Fruit fly (Drosophila melanogaster): ENCODE measurements around the gene btn.

The btn gene

DNA sequence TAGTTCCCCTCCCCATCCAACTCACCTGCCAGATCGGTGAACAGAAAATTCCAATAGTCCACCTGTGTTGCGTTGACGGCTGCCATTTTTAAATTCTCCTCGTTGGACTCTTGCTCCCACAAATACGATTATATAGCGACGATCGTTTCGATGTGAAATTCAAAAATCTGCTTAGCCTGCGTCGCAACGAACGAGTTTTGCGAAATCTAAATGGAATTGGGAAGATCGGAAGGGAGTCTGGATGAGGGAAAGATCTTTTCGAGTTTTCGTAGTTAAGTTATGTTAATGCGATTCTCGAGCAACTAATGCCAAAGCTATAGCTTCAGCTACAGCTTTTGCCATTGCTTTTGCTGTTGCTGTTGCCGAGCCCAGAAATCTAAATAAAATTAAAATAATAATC, 26.2 kb downstream of the btn start:
- no peak for TF ChIP-seq CG5204 (GFP tag; optimal IDR thresholded peaks at IDR 0.05)
- no peak for TF ChIP-seq CG12768 (GFP tag; optimal IDR thresholded peaks at IDR 0.05)
- no peak for TF ChIP-seq Hr96 (GFP tag; optimal IDR thresholded peaks at IDR 0.05)
- TF ChIP-seq Crg-1 (GFP tag; optimal IDR thresholded peaks at IDR 0.05): no peak
- no peak for TF ChIP-seq cic (GFP tag; optimal IDR thresholded peaks at IDR 0.05)
- no peak for TF ChIP-seq ovo (GFP tag; optimal IDR thresholded peaks at IDR 0.05)
- no peak for TF ChIP-seq CG14711 (tag; optimal IDR thresholded peaks at IDR 0.05)
- no peak for TF ChIP-seq kay (GFP tag; ENCODE audit: borderline replicate concordance)
- no peak for TF ChIP-seq pad (GFP tag; optimal IDR thresholded peaks at IDR 0.05)
- no peak for TF ChIP-seq bab1 (GFP tag; optimal IDR thresholded peaks at IDR 0.05)
- TF ChIP-seq CG33017 (tag; optimal IDR thresholded peaks at IDR 0.05): no peak
- no peak for TF ChIP-seq CG7101 (tag; optimal IDR thresholded peaks at IDR 0.05)
- TF ChIP-seq CG11617 (GFP tag; optimal IDR thresholded peaks at IDR 0.05): no peak
- TF ChIP-seq cnc (optimal IDR thresholded peaks at IDR 0.05): no peak
- TF ChIP-seq Clk (GFP tag; optimal IDR thresholded peaks at IDR 0.05): no peak
- no peak for TF ChIP-seq toe (GFP tag; optimal IDR thresholded peaks at IDR 0.05)
- no peak for TF ChIP-seq CG7045 (GFP tag; optimal IDR thresholded peaks at IDR 0.05)
- TF ChIP-seq tj (GFP tag; optimal IDR thresholded peaks at IDR 0.05): no peak
- no peak for TF ChIP-seq CG1620 (GFP tag; optimal IDR thresholded peaks at IDR 0.05)

DNA sequence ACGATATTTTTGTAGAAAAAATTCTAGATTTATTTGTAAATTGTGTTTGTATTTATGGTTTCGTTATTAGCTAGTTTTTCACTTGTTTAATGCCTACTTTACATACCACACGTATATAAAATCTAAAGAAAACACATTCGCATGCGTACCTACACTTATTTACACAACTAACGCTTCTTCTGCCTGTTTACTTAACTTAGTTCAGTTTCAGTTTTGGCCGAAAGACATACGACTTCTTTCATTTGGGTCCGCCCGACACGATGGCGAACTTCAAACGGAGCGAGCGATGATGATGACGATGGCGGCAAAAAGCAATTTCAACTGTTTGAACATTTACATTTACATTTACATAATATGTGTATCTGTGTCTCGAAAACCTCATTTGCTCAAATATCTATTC, 28.0 kb downstream of the btn start:
- TF ChIP-seq CG7045 (GFP tag; optimal IDR thresholded peaks at IDR 0.05): no peak
- no peak for TF ChIP-seq CG33017 (tag; optimal IDR thresholded peaks at IDR 0.05)
- TF ChIP-seq bab1 (GFP tag; optimal IDR thresholded peaks at IDR 0.05): no peak
- TF ChIP-seq cnc (optimal IDR thresholded peaks at IDR 0.05): no peak
- no peak for TF ChIP-seq Hr96 (GFP tag; optimal IDR thresholded peaks at IDR 0.05)
- no peak for TF ChIP-seq tj (GFP tag; optimal IDR thresholded peaks at IDR 0.05)
- no peak for TF ChIP-seq pad (GFP tag; optimal IDR thresholded peaks at IDR 0.05)
- TF ChIP-seq ovo (GFP tag; optimal IDR thresholded peaks at IDR 0.05): no peak
- TF ChIP-seq Crg-1 (GFP tag; optimal IDR thresholded peaks at IDR 0.05): no peak
- no peak for TF ChIP-seq toe (GFP tag; optimal IDR thresholded peaks at IDR 0.05)
- no peak for TF ChIP-seq CG11617 (GFP tag; optimal IDR thresholded peaks at IDR 0.05)
- no peak for TF ChIP-seq CG7101 (tag; optimal IDR thresholded peaks at IDR 0.05)
- TF ChIP-seq Mnt (GFP tag; optimal IDR thresholded peaks at IDR 0.05): no peak
- no peak for TF ChIP-seq CG5204 (GFP tag; optimal IDR thresholded peaks at IDR 0.05)
- TF ChIP-seq Clk (GFP tag; optimal IDR thresholded peaks at IDR 0.05): no peak
- no peak for TF ChIP-seq kay (GFP tag; ENCODE audit: borderline replicate concordance)
- TF ChIP-seq CG12768 (GFP tag; optimal IDR thresholded peaks at IDR 0.05): no peak
- TF ChIP-seq CG14711 (tag; optimal IDR thresholded peaks at IDR 0.05): no peak
- TF ChIP-seq cic (GFP tag; optimal IDR thresholded peaks at IDR 0.05): no peak

DNA sequence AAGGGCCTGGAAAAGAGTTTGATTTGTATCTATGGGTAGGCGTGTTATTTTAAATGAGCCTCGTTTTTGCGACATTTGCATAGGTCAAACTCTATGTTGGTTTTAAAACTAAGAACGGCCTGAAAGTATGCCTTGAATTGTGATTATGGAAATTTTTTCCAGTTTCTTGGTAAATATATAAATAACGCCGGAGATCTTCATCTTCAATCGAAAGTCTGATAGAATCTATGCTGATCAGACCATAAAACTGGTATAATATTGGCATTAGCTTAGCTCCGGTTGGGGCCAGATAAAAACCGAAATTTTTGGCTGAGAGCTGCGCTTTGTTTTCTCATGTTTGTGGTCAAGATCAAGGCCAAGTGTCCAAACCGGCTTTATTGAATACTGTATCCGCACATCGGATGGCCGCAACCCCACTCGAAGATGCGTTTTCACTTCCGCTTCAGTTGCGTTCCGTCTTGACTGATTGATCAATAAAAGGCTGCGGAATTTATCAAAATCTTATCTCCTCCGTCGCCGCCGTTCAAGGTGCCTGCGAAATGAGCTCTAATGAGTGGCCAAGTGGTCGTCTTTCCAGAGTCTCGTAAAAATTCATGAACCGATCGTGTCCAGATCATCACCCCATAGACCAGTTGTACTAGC, 29.2 kb downstream of the btn start:
- no peak for TF ChIP-seq toe (GFP tag; optimal IDR thresholded peaks at IDR 0.05)
- TF ChIP-seq CG14711 (tag; optimal IDR thresholded peaks at IDR 0.05): no peak
- TF ChIP-seq CG7045 (GFP tag; optimal IDR thresholded peaks at IDR 0.05): no peak
- no peak for TF ChIP-seq cic (GFP tag; optimal IDR thresholded peaks at IDR 0.05)

- TF ChIP-seq toe (GFP tag; optimal IDR thresholded peaks at IDR 0.05) (no peak), CG14711 (tag; optimal IDR thresholded peaks at IDR 0.05) (no peak), ovo (GFP tag; optimal IDR thresholded peaks at IDR 0.05) (no peak), tj (GFP tag; optimal IDR thresholded peaks at IDR 0.05) (peak; percentile 98), CG11617 (GFP tag; optimal IDR thresholded peaks at IDR 0.05) (no peak)
Observed at dm6 chr3R:22552686-22553085, 33.7 kb downstream of the btn start.

DNA sequence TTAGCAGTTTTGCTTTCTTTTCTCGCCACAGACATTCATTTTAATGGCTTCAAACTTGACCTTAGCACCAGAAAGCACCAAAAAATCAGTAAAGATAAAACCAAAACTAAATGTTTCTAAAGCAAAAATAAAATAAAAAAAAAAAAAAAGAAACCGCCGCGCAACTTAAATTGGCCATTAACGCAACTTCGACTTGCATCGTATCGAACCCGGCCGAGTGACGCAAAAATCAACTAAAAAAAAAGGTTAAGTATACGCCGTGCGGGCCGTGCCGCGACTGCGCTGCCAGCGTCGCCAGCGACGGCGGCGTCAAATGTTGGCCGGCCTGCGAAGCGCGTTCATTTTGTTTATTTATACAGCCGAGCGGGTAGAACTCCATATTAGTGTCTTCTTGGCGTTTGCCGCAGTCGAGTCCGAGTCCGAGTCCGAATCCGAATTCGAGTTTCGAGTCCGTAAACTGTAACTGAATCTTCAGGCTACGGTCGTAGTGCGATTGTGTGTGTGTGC, 36.1 kb downstream of the btn start, which contains the start of gene bond:
Gene bond, plus strand, starts transcription at position 375 of the 507 bp plus-strand sequence.
- TF ChIP-seq tj (GFP tag; optimal IDR thresholded peaks at IDR 0.05) (peak; percentile 87), CG14711 (tag; optimal IDR thresholded peaks at IDR 0.05) (no peak)

dm6 chr3R:22547585-22548022, 38.8 kb downstream of the btn start, which contains the start of gene AdipoR:
TSS of gene AdipoR (minus strand) at chr3R:22547846.
- TF ChIP-seq CG1620 (GFP tag; optimal IDR thresholded peaks at IDR 0.05): peak; percentile 36
- TF ChIP-seq Clk (GFP tag; optimal IDR thresholded peaks at IDR 0.05): no peak
- TF ChIP-seq CG14711 (tag; optimal IDR thresholded peaks at IDR 0.05): no peak
- peak; percentile 48 for TF ChIP-seq Hr96 (GFP tag; optimal IDR thresholded peaks at IDR 0.05)
- no peak for TF ChIP-seq CG5204 (GFP tag; optimal IDR thresholded peaks at IDR 0.05)
- peak; percentile 50 for TF ChIP-seq tj (GFP tag; optimal IDR thresholded peaks at IDR 0.05)
- peak; percentile 76 for TF ChIP-seq Mnt (GFP tag; optimal IDR thresholded peaks at IDR 0.05)
- no peak for TF ChIP-seq CG33017 (tag; optimal IDR thresholded peaks at IDR 0.05)
- no peak for TF ChIP-seq kay (GFP tag; ENCODE audit: borderline replicate concordance)
- TF ChIP-seq cic (GFP tag; optimal IDR thresholded peaks at IDR 0.05): peak; percentile 33
- TF ChIP-seq CG11617 (GFP tag; optimal IDR thresholded peaks at IDR 0.05): peak; percentile 52
- TF ChIP-seq CG7045 (GFP tag; optimal IDR thresholded peaks at IDR 0.05): peak; percentile 26
- peak; percentile 56 for TF ChIP-seq ovo (GFP tag; optimal IDR thresholded peaks at IDR 0.05)
- TF ChIP-seq CG12768 (GFP tag; optimal IDR thresholded peaks at IDR 0.05): peak; percentile 17
- peak; percentile 60 for TF ChIP-seq bab1 (GFP tag; optimal IDR thresholded peaks at IDR 0.05)

DNA sequence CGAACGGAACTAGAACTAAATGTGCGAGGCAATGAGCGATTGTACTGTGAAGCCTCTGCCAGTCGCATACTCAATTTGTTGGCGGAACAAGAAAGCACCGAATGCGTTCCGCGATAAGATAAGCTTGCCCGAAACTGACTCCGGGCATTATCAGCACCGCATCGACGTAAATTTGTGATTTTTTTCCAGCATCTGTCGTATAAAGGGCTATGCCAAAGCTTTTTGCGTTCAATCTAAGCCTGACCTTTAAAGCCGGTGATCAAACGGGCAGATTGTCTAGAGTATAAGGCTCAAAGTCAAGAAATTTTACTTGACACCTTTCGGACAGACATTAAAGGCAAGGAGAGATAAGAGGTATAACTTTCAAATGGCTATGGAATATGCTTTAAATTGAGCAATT, 40.4 kb downstream of the btn start:
- TF ChIP-seq bab1 (GFP tag; optimal IDR thresholded peaks at IDR 0.05) (no peak), CG7045 (GFP tag; optimal IDR thresholded peaks at IDR 0.05) (no peak), cic (GFP tag; optimal IDR thresholded peaks at IDR 0.05) (peak; percentile 28), cnc (optimal IDR thresholded peaks at IDR 0.05) (no peak)
